Worm (Caenorhabditis elegans): Measurements from ENCODE around the gene ttc-39B.
A peak's percentile ranks its signal among the peaks of the same experiment; 100 is the strongest.

The ttc-39B gene

ce11 chrII:6311888-6312287 lies 21.9 kb downstream of the ttc-39B start:
- TF ChIP-seq unc-39 (tag; optimal IDR thresholded peaks at IDR 0.05) (no peak), nhr-41 (GFP tag; IDR thresholded peaks at IDR 0.05) (no peak), aha-1 (tag) (peak; percentile 70), lin-1 (GFP tag; IDR thresholded peaks at IDR 0.05) (no peak), snpc-1.2 (GFP tag; IDR thresholded peaks at IDR 0.05) (no peak), set-16 (GFP tag; IDR thresholded peaks at IDR 0.05) (no peak), ztf-7 (tag; optimal IDR thresholded peaks at IDR 0.05) (no peak)

ce11 chrII:6311459-6311858 lies 22.3 kb downstream of the ttc-39B start:
- peak in 1 of 2 experiments; percentile 44 for TF ChIP-seq unc-62 (GFP tag; optimal IDR thresholded peaks at IDR 0.05 in 1 of 2)
- TF ChIP-seq unc-62 (tag; optimal IDR thresholded peaks at IDR 0.05), result no peak
- TF ChIP-seq ztf-11 (tag; optimal IDR thresholded peaks at IDR 0.05), result no peak

ce11 chrII:6309198-6309597 lies 24.6 kb downstream of the ttc-39B start, which contains the start of gene glb-10:
Gene glb-10, minus strand, starts transcription at chrII:6309298.
- TF ChIP-seq ztf-11 (tag; optimal IDR thresholded peaks at IDR 0.05) (no peak), aha-1 (tag) (peak; percentile 80)

ce11 chrII:6306125-6306524 lies 27.7 kb downstream of the ttc-39B start, which contains the start of gene C29F5.8:
Gene C29F5.8, plus strand, starts transcription at chrII:6306425.
- TF ChIP-seq ama-1 (optimal IDR thresholded peaks at IDR 0.05) (no peak), lin-39 (tag; optimal IDR thresholded peaks at IDR 0.05) (no peak), dmd-6 (GFP tag; IDR thresholded peaks at IDR 0.05) (no peak), cey-2 (tag; optimal IDR thresholded peaks at IDR 0.05; ENCODE audit: borderline replicate concordance, insufficient read depth) (no peak), zfp-3 (GFP tag; conservative IDR thresholded peaks at IDR 0.05) (no peak), tra-1 (GFP tag; IDR thresholded peaks at IDR 0.05) (no peak), mxl-2 (GFP tag; conservative IDR thresholded peaks at IDR 0.05) (no peak), ctbp-1 (GFP tag; IDR thresholded peaks at IDR 0.05) (no peak), nhr-76 (tag; optimal IDR thresholded peaks at IDR 0.05) (no peak), ceh-32 (tag; optimal IDR thresholded peaks at IDR 0.05; ENCODE audit: poor library complexity) (no peak), lin-13 (GFP tag; optimal IDR thresholded peaks at IDR 0.05) (no peak), T20F7.1 (GFP tag; optimal IDR thresholded peaks at IDR 0.05) (no peak), madf-5 (GFP tag; IDR thresholded peaks at IDR 0.05) (no peak)

ce11 chrII:6303209-6303740 lies 30.5 kb downstream of the ttc-39B start, which contains the start of gene C29F5.1:
Gene C29F5.1, plus strand, starts transcription at chrII:6303525.
- TF ChIP-seq nhr-11 (tag; optimal IDR thresholded peaks at IDR 0.05) (peak; percentile 36), mxl-3 (GFP tag; optimal IDR thresholded peaks at IDR 0.05) (no peak), Y48G9A.11 (GFP tag; IDR thresholded peaks at IDR 0.05) (no peak), daf-16 (GFP tag; optimal IDR thresholded peaks at IDR 0.05) (peak in 1 of 2 experiments; percentile 18), daf-16 (tag; optimal IDR thresholded peaks at IDR 0.05) (no peak), ZK337.2 (GFP tag; IDR thresholded peaks at IDR 0.05) (0 out of 2 replicates have a peak, but pooled peaks have one; percentile 41), nhr-28 (tag; optimal IDR thresholded peaks at IDR 0.05) (peak; percentile 4), unc-62 (GFP tag; optimal IDR thresholded peaks at IDR 0.05 in 1 of 2) (no peak), unc-62 (tag; optimal IDR thresholded peaks at IDR 0.05) (no peak), F49E8.2 (tag; optimal IDR thresholded peaks at IDR 0.05; ENCODE audit: borderline replicate concordance) (no peak), ztf-7 (tag; optimal IDR thresholded peaks at IDR 0.05) (no peak)

- TF ChIP-seq dmd-6 (GFP tag; IDR thresholded peaks at IDR 0.05) (no peak), daf-19 (GFP tag; conservative IDR thresholded peaks at IDR 0.05) (no peak), nhr-111 (GFP tag; optimal IDR thresholded peaks at IDR 0.05) (no peak), madf-9 (GFP tag; conservative IDR thresholded peaks at IDR 0.05) (no peak), attf-4 (tag; optimal IDR thresholded peaks at IDR 0.05) (no peak), dve-1 (tag; optimal IDR thresholded peaks at IDR 0.05; ENCODE audit: insufficient read depth) (no peak), ZK546.5 (tag; optimal IDR thresholded peaks at IDR 0.05) (no peak), ztf-7 (tag; optimal IDR thresholded peaks at IDR 0.05) (no peak), hlh-30 (tag; optimal IDR thresholded peaks at IDR 0.05; ENCODE audit: insufficient read depth) (no peak), gei-8 (GFP tag; optimal IDR thresholded peaks at IDR 0.05) (no peak)
These were observed 39.5 kb downstream of the ttc-39B start, which contains the start of gene mps-1 for ce11 chrII:6294261-6294660. Gene mps-1, minus strand, starts transcription at chrII:6294361.
